Fruit fly (Drosophila melanogaster): ENCODE results near the gene CG33253.

Gene CG33253

dm6 chrX:19155922-19156437 is 27.2 kb upstream of the CG33253 start (continued):
- TF ChIP-seq ATbp (GFP tag; optimal IDR thresholded peaks at IDR 0.05) (peak; percentile 56), ro (GFP tag; IDR thresholded peaks at IDR 0.05) (peak; percentile 57), lov (optimal IDR thresholded peaks at IDR 0.05) (no peak), lov (GFP tag; IDR thresholded peaks at IDR 0.05) (peak; percentile 90), Side (GFP tag; optimal IDR thresholded peaks at IDR 0.05) (peak; percentile 26), CG32767 (GFP tag; IDR thresholded peaks at IDR 0.05) (peak; percentile 52; the same call in 1 of the 2 replicates), kay (GFP tag; optimal IDR thresholded peaks at IDR 0.05) (peak; percentile 67), wek (GFP tag; optimal IDR thresholded peaks at IDR 0.05) (no peak), maf-S (GFP tag; optimal IDR thresholded peaks at IDR 0.05) (no peak), Abd-B (GFP tag; optimal IDR thresholded peaks at IDR 0.05) (peak; percentile 73), sc (optimal IDR thresholded peaks at IDR 0.05) (no peak), sc (GFP tag; optimal IDR thresholded peaks at IDR 0.05) (peak; percentile 73), zfh1 (GFP tag; IDR thresholded peaks at IDR 0.05) (peak; percentile 95), Xrp1 (GFP tag; IDR thresholded peaks at IDR 0.05) (peak; percentile 95), Xbp1 (GFP tag; optimal IDR thresholded peaks at IDR 0.05) (peak; percentile 78), gcm (GFP tag; optimal IDR thresholded peaks at IDR 0.05) (peak; percentile 85), eyg (GFP tag; optimal IDR thresholded peaks at IDR 0.05) (no peak), fd102C (GFP tag; optimal IDR thresholded peaks at IDR 0.05) (peak; percentile 89), Lhr (GFP tag; optimal IDR thresholded peaks at IDR 0.05) (peak; percentile 64), mam (GFP tag; optimal IDR thresholded peaks at IDR 0.05) (peak; percentile 38), CG13424 (tag; optimal IDR thresholded peaks at IDR 0.05) (peak; percentile 83), scrt (GFP tag; optimal IDR thresholded peaks at IDR 0.05) (peak; percentile 65), CG9932 (GFP tag; IDR thresholded peaks at IDR 0.05) (peak; percentile 78), CG13296 (GFP tag; optimal IDR thresholded peaks at IDR 0.05) (peak; percentile 60), GATAe (GFP tag; conservative IDR thresholded peaks at IDR 0.05) (peak; percentile 35; the same call in 1 of the 2 replicates), CG10959 (GFP tag; IDR thresholded peaks at IDR 0.05) (peak; percentile 92), oc (tag; optimal IDR thresholded peaks at IDR 0.05) (peak; percentile 67), MBD-R2 (GFP tag; IDR thresholded peaks at IDR 0.05) (peak; percentile 59; the same call in 1 of the 2 replicates), knrl (GFP tag; IDR thresholded peaks at IDR 0.05; ENCODE audit: partially characterized antibody) (no peak), CG15269 (tag; optimal IDR thresholded peaks at IDR 0.05) (peak; percentile 60), CG15601 (tag; optimal IDR thresholded peaks at IDR 0.05) (peak; percentile 85), Dfd (GFP tag; optimal IDR thresholded peaks at IDR 0.05) (no peak), CG33557 (GFP tag; optimal IDR thresholded peaks at IDR 0.05) (peak; percentile 97), CG10431 (GFP tag; optimal IDR thresholded peaks at IDR 0.05) (peak; percentile 66), CG34422 (GFP tag; IDR thresholded peaks at IDR 0.05) (peak; percentile 76; the same call in 2 of the 3 replicates), tll (GFP tag; optimal IDR thresholded peaks at IDR 0.05) (no peak), CG4328 (GFP tag; optimal IDR thresholded peaks at IDR 0.05) (peak; percentile 67), tio (GFP tag; optimal IDR thresholded peaks at IDR 0.05) (peak; percentile 77), trem (tag; optimal IDR thresholded peaks at IDR 0.05) (peak; percentile 81), zen (tag; optimal IDR thresholded peaks at IDR 0.05) (peak; percentile 95), chinmo (GFP tag; IDR thresholded peaks at IDR 0.05; ENCODE audit: partially characterized antibody) (no peak), Sry-δ (GFP tag; optimal IDR thresholded peaks at IDR 0.05) (no peak), tap (tag; optimal IDR thresholded peaks at IDR 0.05) (peak; percentile 73), Gsc (GFP tag; IDR thresholded peaks at IDR 0.05) (peak; percentile 51), CG5180 (GFP tag; optimal IDR thresholded peaks at IDR 0.05) (peak; percentile 63), nerfin-2 (GFP tag; IDR thresholded peaks at IDR 0.05; ENCODE audit: partially characterized antibody) (no peak), CG1832 (GFP tag; optimal IDR thresholded peaks at IDR 0.05) (no peak), CG2129 (GFP tag; IDR thresholded peaks at IDR 0.05; ENCODE audit: partially characterized antibody) (no peak), insv (GFP tag; optimal IDR thresholded peaks at IDR 0.05) (peak in 1 of 2 experiments; percentile 2), CG8478 (optimal IDR thresholded peaks at IDR 0.05) (no peak)

All from whole organism, embryonic.